Fruit fly (Drosophila melanogaster): Measurements from ENCODE around the gene RpS8.

dm6 chr3R:29898588-29898987 lies 37.2 kb downstream of the RpS8 start:
- no peak for TF ChIP-seq fru (GFP tag; optimal IDR thresholded peaks at IDR 0.05)
- no peak for TF ChIP-seq OdsH (GFP tag; optimal IDR thresholded peaks at IDR 0.05)

Data from whole organism, wandering third instar larva.